Worm (Caenorhabditis elegans) whole organism, L4/young adult: Measurements from ENCODE around the gene snt-6.

Experiments
- W03F9.2 ChIP-seq: fragments of 150-350 bp; optimal IDR thresholded peaks from 2 replicates; lab custom pipeline; 2014; ENCODE audit warnings: missing biosample characterization, missing genetic modification characterization
- dao-5 ChIP-seq: sonication (generic microtip); optimal IDR thresholded peaks from 2 replicates; lab custom pipeline; 2016; ENCODE audit warnings: missing genotype, missing genetic modification characterization, moderate library complexity, missing compliant biosample characterization
- him-1 ChIP-seq: sonication (generic microtip); optimal IDR thresholded peaks from 2 replicates; lab custom pipeline; 2016; ENCODE audit warnings: missing genotype, missing genetic modification reagents, missing genetic modification characterization, missing compliant biosample characterization

DNA sequence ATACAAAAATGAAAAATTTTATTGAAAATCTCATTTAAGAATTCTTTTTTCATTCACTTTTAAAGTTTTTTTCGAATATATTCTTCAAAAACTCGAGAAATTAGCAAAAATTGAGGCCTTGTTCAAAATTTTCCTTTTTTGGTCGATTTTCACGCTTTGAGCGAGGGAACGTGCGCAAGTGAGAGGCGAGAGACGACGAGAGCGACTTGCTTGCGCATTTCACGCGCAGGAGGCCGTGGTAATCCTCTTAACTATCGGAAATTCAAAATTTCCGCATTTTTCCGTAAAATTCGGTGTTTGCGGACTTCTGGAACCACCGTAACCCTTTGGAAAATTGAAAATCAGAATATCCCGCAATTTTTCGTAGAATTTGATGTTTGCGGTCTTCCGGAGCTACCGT lies 20.1 kb downstream of the snt-6 start:
- TF ChIP-seq W03F9.2 (tag; lab: Kevin White, UChicago) = no peak
- TF ChIP-seq dao-5 (tag; lab: Kevin White, UChicago) = no peak
- TF ChIP-seq him-1 (tag; lab: Kevin White, UChicago) = no peak
